Worm (Caenorhabditis elegans) whole organism, young adult: Measurements from ENCODE around the gene T04C9.2.

Experiments used
- B0336.3 ChIP-seq: fragments of 200-800 bp; sonication (Bioruptor generic); IDR thresholded peaks from 2 replicates; pipeline ENCODE4 v1.3.6; 2022; ENCODE audit warnings: missing genetic modification characterization, missing compliant biosample characterization
- F33H1.4 ChIP-seq: fragments of 200-800 bp; sonication (Bioruptor generic); IDR thresholded peaks from 2 replicates; pipeline ENCODE4 v1.3.6; 2022; ENCODE audit warnings: missing genetic modification reagents, missing genetic modification characterization, missing compliant biosample characterization
- F39B2.1 ChIP-seq: fragments of 200-800 bp; sonication (Bioruptor generic); IDR thresholded peaks from 2 replicates; pipeline ENCODE4 v1.3.6; 2022; ENCODE audit warnings: missing genetic modification reagents, missing genetic modification characterization, missing compliant biosample characterization
- K11D2.4 ChIP-seq: fragments of 200-800 bp; sonication (Bioruptor generic); IDR thresholded peaks from 2 replicates; pipeline ENCODE4 v1.3.6; 2022; ENCODE audit warnings: missing genetic modification reagents, missing genetic modification characterization, missing compliant biosample characterization
- K12H6.12 ChIP-seq: fragments of 200-800 bp; sonication (Bioruptor generic); optimal IDR thresholded peaks from 2 replicates; lab custom pipeline; 2018; ENCODE audit warnings: mild to moderate bottlenecking, missing genetic modification characterization, missing compliant biosample characterization
- Y67H2A.10 ChIP-seq: fragments of 200-800 bp; sonication (Bioruptor generic); conservative IDR thresholded peaks from 2 replicates; pipeline ENCODE4 v1.3.6; 2022; ENCODE audit warnings: missing genetic modification reagents, missing genetic modification characterization, missing compliant biosample characterization
- Y79H2A.3 ChIP-seq: fragments of 200-800 bp; sonication (Bioruptor generic); conservative IDR thresholded peaks from 2 replicates; pipeline ENCODE4 v1.3.6; 2022; ENCODE audit warnings: missing genetic modification reagents, missing genetic modification characterization, missing compliant biosample characterization
- aptf-2 ChIP-seq: fragments of 200-800 bp; sonication (Bioruptor generic); conservative IDR thresholded peaks from 2 replicates; pipeline ENCODE4 v1.3.6; 2022; ENCODE audit warnings: missing genetic modification reagents, missing genetic modification characterization, missing compliant biosample characterization
- atf-7 ChIP-seq: sonication (generic microtip); optimal IDR thresholded peaks from 2 replicates; lab custom pipeline; 2017; ENCODE audit warnings: mild to moderate bottlenecking, missing genetic modification characterization, missing compliant biosample characterization
- attf-3 ChIP-seq: fragments of 200-800 bp; sonication (Bioruptor generic); conservative IDR thresholded peaks from 2 replicates; pipeline ENCODE4 v1.3.6; 2022; ENCODE audit warnings: missing genetic modification reagents, missing genetic modification characterization, missing compliant biosample characterization
- attf-5 ChIP-seq: fragments of 200-800 bp; sonication (Bioruptor generic); optimal IDR thresholded peaks from 2 replicates; lab custom pipeline; 2018; ENCODE audit warnings: mild to moderate bottlenecking, missing genetic modification characterization, missing compliant biosample characterization
- ceh-100 ChIP-seq: fragments of 200-800 bp; sonication (Bioruptor generic); IDR thresholded peaks from 2 replicates; pipeline ENCODE4 v1.3.6; 2022; ENCODE audit warnings: missing genetic modification reagents, missing genetic modification characterization, missing compliant biosample characterization
- ceh-91 ChIP-seq: fragments of 200-800 bp; sonication (Bioruptor generic); IDR thresholded peaks from 2 replicates; pipeline ENCODE4 v1.3.6; 2022; ENCODE audit warnings: missing genetic modification reagents, missing genetic modification characterization, missing compliant biosample characterization
- efl-1 ChIP-seq: fragments of 150-350 bp; optimal IDR thresholded peaks from 2 replicates; lab custom pipeline; 2014; ENCODE audit warnings: missing biosample characterization, missing genetic modification reagents, missing genetic modification characterization
- egrh-3 ChIP-seq: fragments of 200-800 bp; sonication (Bioruptor generic); IDR thresholded peaks from 2 replicates; pipeline ENCODE4 v1.3.6; 2022; ENCODE audit warnings: missing genetic modification reagents, missing genetic modification characterization, missing compliant biosample characterization
- ekl-4 ChIP-seq: fragments of 200-800 bp; sonication (Bioruptor generic); IDR thresholded peaks from 2 replicates; pipeline ENCODE4 v1.3.6; 2022; ENCODE audit warnings: missing genetic modification reagents, missing genetic modification characterization, missing compliant biosample characterization
- hlh-26 ChIP-seq: fragments of 200-800 bp; sonication (Bioruptor generic); conservative IDR thresholded peaks from 2 replicates; pipeline ENCODE4 v1.3.6; 2022; ENCODE audit warnings: missing genetic modification reagents, missing genetic modification characterization, missing compliant biosample characterization
- hrde-1 ChIP-seq: sonication (generic microtip); optimal IDR thresholded peaks from 2 replicates; lab custom pipeline; 2016; ENCODE audit warnings: missing genetic modification characterization, mild to moderate bottlenecking, missing compliant biosample characterization, moderate library complexity, missing genotype, missing genetic modification reagents, borderline replicate concordance
- lin-26 ChIP-seq: fragments of 200-800 bp; sonication (Bioruptor generic); IDR thresholded peaks from 2 replicates; pipeline ENCODE4 v1.3.6; 2022; ENCODE audit warnings: missing genetic modification reagents, missing genetic modification characterization, missing compliant biosample characterization
- lir-1 ChIP-seq: fragments of 200-800 bp; sonication (Bioruptor generic); conservative IDR thresholded peaks from 2 replicates; pipeline ENCODE4 v1.3.6; 2022; ENCODE audit warnings: missing genetic modification reagents, missing genetic modification characterization, missing compliant biosample characterization
- lsy-27 ChIP-seq: sonication (generic microtip); optimal IDR thresholded peaks from 2 replicates; lab custom pipeline; 2017; ENCODE audit warnings: missing genetic modification characterization, mild to moderate bottlenecking, missing compliant biosample characterization, antibody characterized with exemption, missing genotype, borderline replicate concordance; ENCODE audit not compliant: insufficient read depth
- madf-8 ChIP-seq: fragments of 200-800 bp; sonication (Bioruptor generic); conservative IDR thresholded peaks from 2 replicates; pipeline ENCODE4 v1.3.6; 2022; ENCODE audit warnings: missing genetic modification reagents, missing genetic modification characterization, missing compliant biosample characterization
- mcd-1 ChIP-seq: fragments of 200-800 bp; sonication (Bioruptor generic); IDR thresholded peaks from 2 replicates; pipeline ENCODE4 v1.3.6; 2022; ENCODE audit warnings: missing genetic modification reagents, missing genetic modification characterization, missing compliant biosample characterization
- mes-4 ChIP-seq: sonication (generic microtip); optimal IDR thresholded peaks from 2 replicates; lab custom pipeline; 2016; ENCODE audit warnings: missing genotype, missing genetic modification characterization, missing compliant biosample characterization
- nfya-2 ChIP-seq: fragments of 200-800 bp; sonication (Bioruptor generic); IDR thresholded peaks from 2 replicates; pipeline ENCODE4 v1.3.6; 2022; ENCODE audit warnings: missing genetic modification reagents, missing genetic modification characterization, missing compliant biosample characterization
- nhr-179 ChIP-seq: sonication (generic microtip); optimal IDR thresholded peaks from 2 replicates; lab custom pipeline; 2016; ENCODE audit warnings: mild to moderate bottlenecking, missing genetic modification characterization, missing compliant biosample characterization
- nhr-80 ChIP-seq: sonication (generic microtip); optimal IDR thresholded peaks from 2 replicates; lab custom pipeline; 2016; ENCODE audit warnings: missing genetic modification characterization, missing compliant biosample characterization
- pbrm-1 ChIP-seq: fragments of 200-800 bp; sonication (Bioruptor generic); IDR thresholded peaks from 2 replicates; pipeline ENCODE4 v1.3.6; 2022; ENCODE audit warnings: missing genetic modification reagents, missing genetic modification characterization, missing compliant biosample characterization
- pha-4 ChIP-seq: fragments of 150-350 bp; sonication (generic microtip); optimal IDR thresholded peaks from 2 replicates; lab custom pipeline; 2014; ENCODE audit warnings: missing biosample characterization, missing genetic modification reagents, missing genetic modification characterization
- rec-8 ChIP-seq, 2 experiments: sonication (generic microtip); optimal IDR thresholded peaks; 2 replicates each; lab custom pipeline; 2016; ENCODE audit warnings: mild to moderate bottlenecking in 2 of 2, missing genetic modification characterization in 2 of 2, missing genetic modification reagents in 2 of 2, missing genotype in 2 of 2, missing biosample characterization in 1 of 2, missing compliant biosample characterization in 1 of 2, moderate library complexity in 1 of 2
- repo-1 ChIP-seq: sonication (generic microtip); optimal IDR thresholded peaks from 2 replicates; lab custom pipeline; 2017; ENCODE audit warnings: mild to moderate bottlenecking, missing genetic modification characterization, missing compliant biosample characterization
- rpc-1 ChIP-seq, 2 experiments: fragments of 150-350 bp in 1 of 2; sonication (generic microtip) in 1 of 2; optimal IDR thresholded peaks; 2 replicates each; lab custom pipeline; 2014 to 2018; ENCODE audit warnings: missing biosample characterization in 1 of 2, missing genetic modification characterization in 1 of 2, missing genetic modification reagents in 1 of 2, missing genotype in 1 of 2
- sdz-38 ChIP-seq: sonication (generic microtip); optimal IDR thresholded peaks from 2 replicates; lab custom pipeline; 2016; ENCODE audit warnings: missing genotype, missing genetic modification characterization, missing compliant biosample characterization
- snpc-1.1 ChIP-seq: sonication (generic microtip); optimal IDR thresholded peaks from 2 replicates; lab custom pipeline; 2017; ENCODE audit warnings: missing genetic modification characterization, mild to moderate bottlenecking, missing compliant biosample characterization, antibody characterized with exemption, moderate library complexity, missing genotype, missing genetic modification reagents; ENCODE audit not compliant: insufficient read depth
- snpc-4 ChIP-seq, 5 experiments: fragments of 150-350 bp in 1 of 5; sonication (generic microtip) in 4 of 5; optimal IDR thresholded peaks; 2 replicates each; lab custom pipeline; 2014 to 2018; ENCODE audit warnings: missing genetic modification characterization in 5 of 5, missing biosample characterization in 3 of 5, antibody characterized with exemption in 2 of 5, mild to moderate bottlenecking in 2 of 5, missing compliant biosample characterization in 2 of 5, missing genotype in 2 of 5, moderate library complexity in 2 of 5, missing genetic modification reagents in 1 of 5
- sptf-2 ChIP-seq: fragments of 200-800 bp; sonication (Bioruptor generic); optimal IDR thresholded peaks from 2 replicates; lab custom pipeline; 2018; ENCODE audit warnings: mild to moderate bottlenecking, missing genetic modification characterization, missing compliant biosample characterization
- unc-130 ChIP-seq: sonication (generic microtip); optimal IDR thresholded peaks from 2 replicates; lab custom pipeline; 2016; ENCODE audit warnings: missing genetic modification reagents, missing genetic modification characterization, missing compliant biosample characterization
- unc-62 ChIP-seq: fragments of 150-350 bp; optimal IDR thresholded peaks from 2 replicates; lab custom pipeline; 2014; ENCODE audit warnings: missing biosample characterization, missing genetic modification reagents, missing genetic modification characterization
- zfh-2 ChIP-seq: fragments of 200-800 bp; sonication (Bioruptor generic); conservative IDR thresholded peaks from 2 replicates; pipeline ENCODE4 v1.3.6; 2022; ENCODE audit warnings: missing genetic modification reagents, missing genetic modification characterization, missing compliant biosample characterization
- ztf-3 ChIP-seq: fragments of 200-800 bp; sonication (Bioruptor generic); optimal IDR thresholded peaks from 2 replicates; lab custom pipeline; 2018; ENCODE audit warnings: mild to moderate bottlenecking, missing genetic modification characterization, missing compliant biosample characterization
- ztf-6 ChIP-seq: fragments of 200-800 bp; sonication (Bioruptor generic); IDR thresholded peaks from 2 replicates; pipeline ENCODE4 v1.3.6; 2022; ENCODE audit warnings: missing genetic modification reagents, missing genetic modification characterization, missing compliant biosample characterization

Gene T04C9.2

ce11 chrIII:5965839-5966463 lies 25.7 kb upstream of the T04C9.2 start, which contains the start of gene dct-6:
TSS of gene dct-6 (plus strand) at chrIII:5966413.
- peak; percentile 41 for TF ChIP-seq nhr-80
- TF ChIP-seq sptf-2 (GFP tag; lab: Kevin White, UChicago) = no peak
- no peak for TF ChIP-seq ekl-4 (GFP tag; lab: Robert Waterston, UW)

- no peak for TF ChIP-seq ztf-3 (GFP tag; lab: Kevin White, UChicago)
- no peak for TF ChIP-seq K12H6.12 (tag; lab: Kevin White, UChicago)
- TF ChIP-seq pha-4 = no peak
- no peak for TF ChIP-seq K11D2.4 (GFP tag; lab: Robert Waterston, UW)
- TF ChIP-seq snpc-1.1 = no peak
- TF ChIP-seq lir-1 = no peak
- TF ChIP-seq B0336.3 (GFP tag; lab: Robert Waterston, UW) = no peak
- no peak for TF ChIP-seq sdz-38 (tag; lab: Kevin White, UChicago)
- no peak for TF ChIP-seq nhr-179 (tag; lab: Kevin White, UChicago)
- no peak for TF ChIP-seq zfh-2
- TF ChIP-seq attf-5 = no peak
- no peak for TF ChIP-seq snpc-4 (GFP tag; optimal IDR thresholded peaks at IDR 0.05; lab: Kevin White, UChicago)
- TF ChIP-seq snpc-4 (tag; optimal IDR thresholded peaks at IDR 0.05; lab: Kevin White, UChicago) = no peak
- TF ChIP-seq unc-62 (GFP tag; lab: Kevin White, UChicago) = no peak
- no peak for TF ChIP-seq lin-26 (GFP tag; lab: Robert Waterston, UW)
Measured at ce11 chrIII:5967640-5968039, 24.0 kb upstream of the T04C9.2 start.

- no peak for TF ChIP-seq sptf-2 (GFP tag; lab: Kevin White, UChicago)
- no peak for TF ChIP-seq ceh-91 (GFP tag; lab: Robert Waterston, UW)
- no peak for TF ChIP-seq attf-3
- TF ChIP-seq repo-1 (tag; lab: Kevin White, UChicago) = no peak
- TF ChIP-seq lsy-27 (tag; lab: Kevin White, UChicago) = no peak
- no peak for TF ChIP-seq mcd-1 (GFP tag; lab: Robert Waterston, UW)
- TF ChIP-seq unc-130 (GFP tag; lab: Kevin White, UChicago) = no peak
- no peak for TF ChIP-seq Y79H2A.3 (GFP tag; lab: Robert Waterston, UW)
- no peak for TF ChIP-seq aptf-2 (GFP tag; lab: Robert Waterston, UW)
- TF ChIP-seq rec-8 (tag; optimal IDR thresholded peaks at IDR 0.05; lab: Kevin White, UChicago) = no peak
- no peak for TF ChIP-seq atf-7 (tag; lab: Kevin White, UChicago)
- no peak for TF ChIP-seq pbrm-1 (GFP tag; lab: Robert Waterston, UW)
Measured at ce11 chrIII:5975005-5975730, 16.5 kb upstream of the T04C9.2 start, which contains the start of gene mlp-1. TSS of gene mlp-1 (minus strand) at chrIII:5975055.

- TF ChIP-seq repo-1 (tag; lab: Kevin White, UChicago) (no peak), rpc-1 (optimal IDR thresholded peaks at IDR 0.05; lab: Kevin White, UChicago) (no peak), rpc-1 (tag; optimal IDR thresholded peaks at IDR 0.05; lab: Kevin White, UChicago) (no peak), unc-62 (GFP tag; lab: Kevin White, UChicago) (no peak), mes-4 (no peak), hlh-26 (GFP tag; lab: Robert Waterston, UW) (no peak), ztf-6 (GFP tag; lab: Robert Waterston, UW) (no peak), F33H1.4 (GFP tag; lab: Robert Waterston, UW) (no peak), Y67H2A.10 (GFP tag; lab: Robert Waterston, UW) (no peak), ceh-100 (GFP tag; lab: Robert Waterston, UW) (no peak), egrh-3 (GFP tag; lab: Robert Waterston, UW) (no peak), nfya-2 (GFP tag; lab: Robert Waterston, UW) (no peak), hrde-1 (tag; lab: Kevin White, UChicago) (no peak), F39B2.1 (GFP tag; lab: Robert Waterston, UW) (no peak), madf-8 (GFP tag; lab: Robert Waterston, UW) (no peak), sptf-2 (GFP tag; lab: Kevin White, UChicago) (no peak), efl-1 (GFP tag; lab: Kevin White, UChicago) (no peak)
Measured at ce11 chrIII:5976021-5976420, 15.7 kb upstream of the T04C9.2 start.
